Fruit fly (Drosophila melanogaster): Measurements from ENCODE around the gene Ube4A.

The Ube4A gene

DNA sequence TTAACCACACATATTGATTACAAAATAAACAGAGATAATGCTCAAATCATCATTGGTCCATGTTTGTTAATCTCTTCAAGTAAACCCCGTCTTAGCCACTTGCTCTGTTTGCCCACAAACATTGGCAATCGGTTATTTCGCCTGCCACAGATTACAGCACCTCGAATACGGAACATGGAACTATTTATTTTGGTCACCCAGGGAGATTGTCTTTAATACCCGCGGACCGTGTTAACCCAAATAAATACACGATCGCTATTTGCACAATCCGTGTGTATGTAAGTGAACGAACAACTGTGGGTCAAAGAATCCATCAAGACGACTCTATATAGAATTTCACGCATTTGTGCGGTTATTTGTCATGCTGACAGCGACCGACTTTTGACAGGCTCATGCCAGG, 42.4 kb downstream of the Ube4A start (continued):
- no peak for TF ChIP-seq Nf-YC (tag; optimal IDR thresholded peaks at IDR 0.05)
- peak; percentile 21 for TF ChIP-seq CG16863 (GFP tag; optimal IDR thresholded peaks at IDR 0.05)
- TF ChIP-seq repo (GFP tag; optimal IDR thresholded peaks at IDR 0.05), result no peak
- TF ChIP-seq CG34422 (GFP tag; IDR thresholded peaks at IDR 0.05), result no peak
- TF ChIP-seq tap (tag; optimal IDR thresholded peaks at IDR 0.05), result no peak
- TF ChIP-seq Ravus (GFP tag; IDR thresholded peaks at IDR 0.05), result no peak
- TF ChIP-seq CG12071 (GFP tag; optimal IDR thresholded peaks at IDR 0.05), result no peak
- no peak for TF ChIP-seq gce (GFP tag; IDR thresholded peaks at IDR 0.05)
- TF ChIP-seq abd-A (tag; optimal IDR thresholded peaks at IDR 0.05), result no peak
- no peak for TF ChIP-seq CG17829 (tag; optimal IDR thresholded peaks at IDR 0.05)
- TF ChIP-seq CG6854 (GFP tag; optimal IDR thresholded peaks at IDR 0.05), result no peak
- TF ChIP-seq Atf6 (GFP tag; IDR thresholded peaks at IDR 0.05), result no peak
- no peak for TF ChIP-seq vvl (GFP tag; IDR thresholded peaks at IDR 0.05)
- no peak for TF ChIP-seq trh (GFP tag; optimal IDR thresholded peaks at IDR 0.05)
- no peak for TF ChIP-seq Opbp (GFP tag; IDR thresholded peaks at IDR 0.05; ENCODE audit: partially characterized antibody)
- TF ChIP-seq E2f1 (GFP tag; IDR thresholded peaks at IDR 0.05), result no peak
- peak; percentile 71 for TF ChIP-seq CG8924 (tag; optimal IDR thresholded peaks at IDR 0.05)
- TF ChIP-seq her (GFP tag; optimal IDR thresholded peaks at IDR 0.05), result peak; percentile 48
- no peak for TF ChIP-seq CG30020 (tag; optimal IDR thresholded peaks at IDR 0.05)
- peak in 1 of 2 experiments; percentile 20 for TF ChIP-seq insv (GFP tag; optimal IDR thresholded peaks at IDR 0.05)
- TF ChIP-seq Deaf1 (tag; optimal IDR thresholded peaks at IDR 0.05), result no peak
- peak; percentile 30 for TF ChIP-seq run (tag; optimal IDR thresholded peaks at IDR 0.05)
- TF ChIP-seq Eip74EF (GFP tag; optimal IDR thresholded peaks at IDR 0.05), result no peak
- no peak for TF ChIP-seq CG6272 (GFP tag; IDR thresholded peaks at IDR 0.05)
- peak; percentile 18; the same call in 1 of the 2 replicates for TF ChIP-seq CG31441 (GFP tag; IDR thresholded peaks at IDR 0.05)
- no peak for TF ChIP-seq row (GFP tag; IDR thresholded peaks at IDR 0.05)
- TF ChIP-seq unpg (GFP tag; optimal IDR thresholded peaks at IDR 0.05), result peak; percentile 7
- no peak for TF ChIP-seq HmgZ (tag; optimal IDR thresholded peaks at IDR 0.05)
- no peak for TF ChIP-seq CG17186 (GFP tag; optimal IDR thresholded peaks at IDR 0.05)
- peak; percentile 31 for TF ChIP-seq NK7.1 (GFP tag; optimal IDR thresholded peaks at IDR 0.05)
- TF ChIP-seq Hsf (GFP tag; optimal IDR thresholded peaks at IDR 0.05), result peak; percentile 23
- no peak for TF ChIP-seq CG2129 (GFP tag; IDR thresholded peaks at IDR 0.05; ENCODE audit: partially characterized antibody)
- no peak for TF ChIP-seq ase (GFP tag; IDR thresholded peaks at IDR 0.05)
- peak in 1 of 2 experiments; percentile 15 for TF ChIP-seq Hr51 (GFP tag; optimal IDR thresholded peaks at IDR 0.05)
- no peak for TF ChIP-seq ems (GFP tag; optimal IDR thresholded peaks at IDR 0.05)
- peak in 1 of 2 experiments; percentile 11 for TF ChIP-seq dpn (GFP tag; optimal IDR thresholded peaks at IDR 0.05)
- no peak for TF ChIP-seq cas (GFP tag; IDR thresholded peaks at IDR 0.05)
- no peak for TF ChIP-seq ind (GFP tag; optimal IDR thresholded peaks at IDR 0.05)
- TF ChIP-seq PHDP (tag; optimal IDR thresholded peaks at IDR 0.05), result peak; percentile 29
- no peak for TF ChIP-seq CG6654 (GFP tag; optimal IDR thresholded peaks at IDR 0.05)
- TF ChIP-seq Hand (GFP tag; optimal IDR thresholded peaks at IDR 0.05), result no peak
- peak; percentile 44 for TF ChIP-seq CG1792 (GFP tag; optimal IDR thresholded peaks at IDR 0.05)
- no peak for TF ChIP-seq zfh2 (GFP tag; optimal IDR thresholded peaks at IDR 0.05)
- TF ChIP-seq Dek (tag; optimal IDR thresholded peaks at IDR 0.05), result no peak
- TF ChIP-seq gfzf (GFP tag; optimal IDR thresholded peaks at IDR 0.05), result no peak
- no peak for TF ChIP-seq tgo (GFP tag; IDR thresholded peaks at IDR 0.05)
- peak; percentile 54 for TF ChIP-seq CG33557 (GFP tag; optimal IDR thresholded peaks at IDR 0.05)
- no peak for TF ChIP-seq Sry-β (GFP tag; optimal IDR thresholded peaks at IDR 0.05)
- TF ChIP-seq prd (optimal IDR thresholded peaks at IDR 0.05), result no peak
- peak; percentile 50; the same call in 2 of the 3 replicates for TF ChIP-seq prd (GFP tag; IDR thresholded peaks at IDR 0.05)
- no peak for TF ChIP-seq CG13296 (GFP tag; optimal IDR thresholded peaks at IDR 0.05)
- peak; percentile 36 for TF ChIP-seq chif (GFP tag; optimal IDR thresholded peaks at IDR 0.05)
